Worm (Caenorhabditis elegans): Measurements from ENCODE around the gene mtm-6.

mtm-6 gene

ce11 chrIII:13317383-13317911 lies 29.4 kb upstream of the mtm-6 start:
- TF ChIP-seq ama-1 (optimal IDR thresholded peaks at IDR 0.05) = no peak
- no peak for TF ChIP-seq ama-1 (GFP tag; optimal IDR thresholded peaks at IDR 0.05)
- TF ChIP-seq ceh-79 (tag; optimal IDR thresholded peaks at IDR 0.05) = no peak
- TF ChIP-seq F39B2.1 (GFP tag; IDR thresholded peaks at IDR 0.05) = no peak

ce11 chrIII:13322578-13322977 lies 24.3 kb upstream of the mtm-6 start, which contains the start of gene F53A2.11:
Gene F53A2.11 (minus strand): TSS chrIII:13322678.
- TF ChIP-seq Y79H2A.3 (GFP tag; conservative IDR thresholded peaks at IDR 0.05) (no peak), tlf-1 (GFP tag; optimal IDR thresholded peaks at IDR 0.05) (no peak), T07F8.4 (tag; optimal IDR thresholded peaks at IDR 0.05) (no peak), ceh-100 (GFP tag; IDR thresholded peaks at IDR 0.05) (no peak), attf-5 (GFP tag; optimal IDR thresholded peaks at IDR 0.05) (no peak), rec-8 (tag; optimal IDR thresholded peaks at IDR 0.05) (no peak), zfh-2 (GFP tag; conservative IDR thresholded peaks at IDR 0.05) (no peak), ztf-6 (GFP tag; IDR thresholded peaks at IDR 0.05) (no peak), F23B12.7 (tag; optimal IDR thresholded peaks at IDR 0.05; ENCODE audit: insufficient read depth) (no peak), bed-1 (GFP tag; IDR thresholded peaks at IDR 0.05) (no peak), ztf-28 (GFP tag; IDR thresholded peaks at IDR 0.05) (no peak), aptf-3 (GFP tag; IDR thresholded peaks at IDR 0.05) (no peak), dpl-1 (GFP tag; optimal IDR thresholded peaks at IDR 0.05) (no peak), dpff-1 (tag; optimal IDR thresholded peaks at IDR 0.05) (no peak), lin-35 (GFP tag; optimal IDR thresholded peaks at IDR 0.05) (no peak), madf-8 (GFP tag; conservative IDR thresholded peaks at IDR 0.05) (no peak)

- TF ChIP-seq egl-18 (GFP tag; IDR thresholded peaks at IDR 0.05) = no peak
- no peak for TF ChIP-seq ceh-91 (GFP tag; IDR thresholded peaks at IDR 0.05)
- TF ChIP-seq B0019.2 (GFP tag; conservative IDR thresholded peaks at IDR 0.05) = no peak
- no peak for TF ChIP-seq Y53F4B.3 (GFP tag; IDR thresholded peaks at IDR 0.05)
- TF ChIP-seq F49E8.2 (tag; optimal IDR thresholded peaks at IDR 0.05; ENCODE audit: insufficient read depth) = no peak
- no peak for TF ChIP-seq atf-7 (tag; optimal IDR thresholded peaks at IDR 0.05)
- no peak for TF ChIP-seq snpc-1.1 (tag; optimal IDR thresholded peaks at IDR 0.05; ENCODE audit: insufficient read depth)
- TF ChIP-seq let-526 (GFP tag; IDR thresholded peaks at IDR 0.05) = no peak
- TF ChIP-seq B0035.1 (tag; optimal IDR thresholded peaks at IDR 0.05) = no peak
- TF ChIP-seq ztf-25 (GFP tag; IDR thresholded peaks at IDR 0.05) = no peak
Observed at ce11 chrIII:13324739-13325138, 22.1 kb upstream of the mtm-6 start, which contains the start of gene F53A2.1. Gene F53A2.1 (minus strand): TSS chrIII:13324839.

ce11 chrIII:13328911-13329310 lies 18.0 kb upstream of the mtm-6 start:
- no peak for TF ChIP-seq Y53G8AR.9 (GFP tag; conservative IDR thresholded peaks at IDR 0.05)

ce11 chrIII:13333754-13334153 lies 13.1 kb upstream of the mtm-6 start, which contains the start of gene sdz-20:
Gene sdz-20 (plus strand): TSS chrIII:13334054.
- TF ChIP-seq mcd-1 (GFP tag; IDR thresholded peaks at IDR 0.05) (no peak), F49E8.2 (tag; optimal IDR thresholded peaks at IDR 0.05; ENCODE audit: insufficient read depth) (no peak), Y53G8AR.9 (GFP tag; conservative IDR thresholded peaks at IDR 0.05) (no peak), hmg-20 (GFP tag; IDR thresholded peaks at IDR 0.05) (no peak)
